Worm (Caenorhabditis elegans): ENCODE measurements around the gene F02D10.2.

F02D10.2 gene

ce11 chrX:13463793-13464192, at the start of gene F02D10.2:
TSS of gene F02D10.2 (minus strand) at chrX:13463893.
- TF ChIP-seq nhr-11 (tag; optimal IDR thresholded peaks at IDR 0.05) (no peak), ztf-1 (GFP tag; conservative IDR thresholded peaks at IDR 0.05) (no peak), lin-13 (GFP tag; optimal IDR thresholded peaks at IDR 0.05) (no peak), peb-1 (tag; optimal IDR thresholded peaks at IDR 0.05) (no peak), blmp-1 (tag; optimal IDR thresholded peaks at IDR 0.05; ENCODE audit: insufficient read depth) (no peak), Y55F3AM.14 (GFP tag; optimal IDR thresholded peaks at IDR 0.05) (no peak)

ce11 chrX:13511796-13512195, 48.1 kb upstream of the F02D10.2 start:
- no peak for TF ChIP-seq dmd-4 (tag; optimal IDR thresholded peaks at IDR 0.05)
- TF ChIP-seq skn-1 (tag; optimal IDR thresholded peaks at IDR 0.05): no peak
- TF ChIP-seq elt-1 (tag; optimal IDR thresholded peaks at IDR 0.05): no peak
- TF ChIP-seq ztf-11 (tag; optimal IDR thresholded peaks at IDR 0.05): no peak
- no peak for TF ChIP-seq nhr-77 (tag; optimal IDR thresholded peaks at IDR 0.05)
- no peak for TF ChIP-seq mbf-1 (tag; optimal IDR thresholded peaks at IDR 0.05)
- TF ChIP-seq R02D3.7 (tag; optimal IDR thresholded peaks at IDR 0.05): no peak
- TF ChIP-seq ztf-1 (GFP tag; conservative IDR thresholded peaks at IDR 0.05): no peak
- TF ChIP-seq Y55F3AM.14 (GFP tag; optimal IDR thresholded peaks at IDR 0.05): peak; percentile 49
- TF ChIP-seq egl-27 (tag; optimal IDR thresholded peaks at IDR 0.05): peak; percentile 6
- peak; percentile 42 for TF ChIP-seq lin-13 (GFP tag; optimal IDR thresholded peaks at IDR 0.05)
- no peak for TF ChIP-seq ceh-82 (tag; optimal IDR thresholded peaks at IDR 0.05)
- peak; percentile 45 for TF ChIP-seq sma-9 (GFP tag; optimal IDR thresholded peaks at IDR 0.05)
- TF ChIP-seq sma-9 (tag; optimal IDR thresholded peaks at IDR 0.05): no peak
- TF ChIP-seq nhr-237 (tag; optimal IDR thresholded peaks at IDR 0.05): no peak
- no peak for TF ChIP-seq nhr-10 (tag; optimal IDR thresholded peaks at IDR 0.05)
- TF ChIP-seq gmeb-1 (tag; optimal IDR thresholded peaks at IDR 0.05): peak; percentile 36
- TF ChIP-seq sem-4 (tag; optimal IDR thresholded peaks at IDR 0.05): peak; percentile 24
- no peak for TF ChIP-seq snpc-4 (tag; optimal IDR thresholded peaks at IDR 0.05)
- no peak for TF ChIP-seq mab-5 (tag; optimal IDR thresholded peaks at IDR 0.05)
- TF ChIP-seq nhr-12 (tag; optimal IDR thresholded peaks at IDR 0.05): no peak
- TF ChIP-seq unc-62 (GFP tag; optimal IDR thresholded peaks at IDR 0.05): no peak
- TF ChIP-seq fos-1 (tag; optimal IDR thresholded peaks at IDR 0.05): peak; percentile 57
- TF ChIP-seq nhr-129 (tag; optimal IDR thresholded peaks at IDR 0.05): peak; percentile 75
- TF ChIP-seq alr-1 (tag; optimal IDR thresholded peaks at IDR 0.05): no peak
- TF ChIP-seq ZK546.5 (tag; optimal IDR thresholded peaks at IDR 0.05): no peak
- peak in 1 of 2 experiments; percentile 17 for TF ChIP-seq mdl-1 (tag; optimal IDR thresholded peaks at IDR 0.05)
- no peak for TF ChIP-seq elt-3 (tag; optimal IDR thresholded peaks at IDR 0.05)
- no peak for TF ChIP-seq nhr-25 (tag; optimal IDR thresholded peaks at IDR 0.05)
- TF ChIP-seq aly-2 (tag; optimal IDR thresholded peaks at IDR 0.05): no peak
- TF ChIP-seq ama-1 (optimal IDR thresholded peaks at IDR 0.05): no peak
- no peak for TF ChIP-seq lin-39 (tag; optimal IDR thresholded peaks at IDR 0.05)
- no peak for TF ChIP-seq peb-1 (tag; optimal IDR thresholded peaks at IDR 0.05)
- no peak for TF ChIP-seq nhr-23 (tag; optimal IDR thresholded peaks at IDR 0.05)
- TF ChIP-seq nhr-6 (tag; optimal IDR thresholded peaks at IDR 0.05): no peak
- no peak for TF ChIP-seq unc-39 (tag; optimal IDR thresholded peaks at IDR 0.05)
- TF ChIP-seq ztf-4 (tag; optimal IDR thresholded peaks at IDR 0.05): no peak
- no peak for TF ChIP-seq nhr-11 (tag; optimal IDR thresholded peaks at IDR 0.05)
- peak; percentile 61 for TF ChIP-seq sma-3 (GFP tag; optimal IDR thresholded peaks at IDR 0.05)
- TF ChIP-seq crh-2 (tag; optimal IDR thresholded peaks at IDR 0.05): peak; percentile 9
- peak; percentile 16 to 58 for TF ChIP-seq lsy-2 (tag; optimal IDR thresholded peaks at IDR 0.05)
- TF ChIP-seq blmp-1 (tag; optimal IDR thresholded peaks at IDR 0.05; ENCODE audit: insufficient read depth): no peak
- TF ChIP-seq F13H6.1 (tag; optimal IDR thresholded peaks at IDR 0.05): peak; percentile 27
- no peak for TF ChIP-seq zag-1 (tag; optimal IDR thresholded peaks at IDR 0.05)
- no peak for TF ChIP-seq lin-11 (tag; optimal IDR thresholded peaks at IDR 0.05)
- no peak for TF ChIP-seq ceh-16 (tag; optimal IDR thresholded peaks at IDR 0.05)
- TF ChIP-seq C34F6.9 (tag; optimal IDR thresholded peaks at IDR 0.05): peak; percentile 31
- peak; percentile 53 for TF ChIP-seq unc-55 (GFP tag; optimal IDR thresholded peaks at IDR 0.05)
- TF ChIP-seq nhr-21 (tag; optimal IDR thresholded peaks at IDR 0.05): peak; percentile 35

All from whole organism, L2 larva.